Worm (Caenorhabditis elegans) whole organism, midembryonic: ENCODE data around the gene pfn-2.

Experiments used
- klf-2 ChIP-seq: fragments of 200-800 bp; sonication (Bioruptor generic); conservative IDR thresholded peaks from 2 replicates; pipeline ENCODE4 v1.3.6; 2022; ENCODE audit warnings: missing genetic modification reagents, missing genetic modification characterization, missing compliant biosample characterization
- tab-1 ChIP-seq: fragments of 200-800 bp; sonication (Bioruptor generic); IDR thresholded peaks from 2 replicates; pipeline ENCODE4 v1.3.6; 2022; ENCODE audit warnings: missing genetic modification characterization, missing compliant biosample characterization

DNA sequence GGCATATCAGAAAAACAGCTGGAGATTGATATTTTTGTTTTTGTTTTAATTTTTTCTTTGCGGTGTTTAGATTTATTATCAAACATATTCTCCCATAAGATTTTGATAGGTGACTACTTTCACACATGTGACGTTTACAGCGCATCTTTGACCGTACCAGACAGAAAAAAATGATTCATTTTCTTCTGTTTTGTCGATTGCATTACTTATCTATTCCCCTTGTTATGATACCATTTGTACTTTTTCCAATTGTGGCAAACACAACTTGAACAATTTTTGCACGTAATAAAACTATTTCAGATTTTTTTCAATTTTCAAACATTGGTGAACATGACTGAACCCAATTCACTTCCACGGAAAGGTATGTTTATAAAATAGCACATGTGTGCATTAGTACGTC is 9.6 kb downstream of the pfn-2 start, which contains the start of gene C26B9.1:
- TF ChIP-seq klf-2 (GFP tag; lab: Robert Waterston, UW) (no peak), tab-1 (GFP tag; lab: Robert Waterston, UW) (no peak)
